Worm (Caenorhabditis elegans) whole organism, early embryonic: Measurements from ENCODE around the gene dnj-7.
A peak's percentile ranks its signal among the peaks of the same experiment; 100 is the strongest.

Experiments used
- B0310.2 ChIP-seq: sonication (generic microtip); optimal IDR thresholded peaks from 2 replicates; lab custom pipeline; 2016; ENCODE audit warnings: mild to moderate bottlenecking, missing genetic modification characterization, missing compliant biosample characterization
- F13C5.2 ChIP-seq: sonication (generic microtip); optimal IDR thresholded peaks from 2 replicates; lab custom pipeline; 2017; ENCODE audit warnings: mild to moderate bottlenecking, missing genetic modification characterization, inconsistent platforms, missing compliant biosample characterization
- aly-1 ChIP-seq: sonication (generic microtip); optimal IDR thresholded peaks from 2 replicates; lab custom pipeline; 2016; ENCODE audit warnings: missing genetic modification characterization, missing compliant biosample characterization
- ama-1 ChIP-seq: fragments of 150-350 bp; optimal IDR thresholded peaks from 2 replicates; lab custom pipeline; 2014
- ceh-13 ChIP-seq: fragments of 200-800 bp; sonication (Bioruptor generic); optimal IDR thresholded peaks from 2 replicates; lab custom pipeline; 2018; ENCODE audit warnings: mild to moderate bottlenecking, missing genetic modification characterization, missing compliant biosample characterization
- ceh-36 ChIP-seq: sonication (generic microtip); optimal IDR thresholded peaks from 2 replicates; lab custom pipeline; 2016; ENCODE audit warnings: missing genetic modification characterization, inconsistent platforms, missing compliant biosample characterization
- ets-7 ChIP-seq: sonication (generic microtip); optimal IDR thresholded peaks from 2 replicates; lab custom pipeline; 2016; ENCODE audit warnings: missing genotype, missing genetic modification characterization, missing compliant biosample characterization
- flt-1 ChIP-seq: fragments of 200-800 bp; sonication (Bioruptor generic); IDR thresholded peaks from 2 replicates; pipeline ENCODE4 v1.3.6; 2022; ENCODE audit warnings: missing genetic modification characterization, missing compliant biosample characterization
- hmbx-1 ChIP-seq: sonication (generic microtip); optimal IDR thresholded peaks from 2 replicates; lab custom pipeline; 2016; ENCODE audit warnings: mild to moderate bottlenecking, missing genetic modification characterization, missing compliant biosample characterization
- hmg-4 ChIP-seq: fragments of 200-800 bp; sonication (Bioruptor generic); optimal IDR thresholded peaks from 2 replicates; lab custom pipeline; 2018; ENCODE audit warnings: mild to moderate bottlenecking, missing genetic modification characterization, missing compliant biosample characterization
- hnd-1 ChIP-seq: sonication (generic microtip); optimal IDR thresholded peaks from 2 replicates; lab custom pipeline; 2016; ENCODE audit warnings: missing genetic modification characterization, missing compliant biosample characterization
- pes-1 ChIP-seq: fragments of 200-800 bp; sonication (Bioruptor generic); IDR thresholded peaks from 2 replicates; pipeline ENCODE4 v1.3.6; 2022; ENCODE audit warnings: missing genetic modification reagents, missing genetic modification characterization, missing compliant biosample characterization
- scrt-1 ChIP-seq: fragments of 200-800 bp; sonication (Bioruptor generic); IDR thresholded peaks from 2 replicates; pipeline ENCODE4 v1.3.6; 2022; ENCODE audit warnings: missing genetic modification characterization, missing compliant biosample characterization
- sea-1 ChIP-seq: fragments of 200-800 bp; sonication (Bioruptor generic); conservative IDR thresholded peaks from 2 replicates; pipeline ENCODE4 v1.3.6; 2022; ENCODE audit warnings: missing genetic modification characterization, missing compliant biosample characterization
- tbx-11 ChIP-seq: fragments of 200-800 bp; sonication (Bioruptor generic); IDR thresholded peaks from 2 replicates; pipeline ENCODE4 v1.3.6; 2022; ENCODE audit warnings: missing genetic modification characterization, missing compliant biosample characterization
- tbx-37 ChIP-seq: fragments of 200-800 bp; sonication (Bioruptor generic); conservative IDR thresholded peaks from 2 replicates; pipeline ENCODE4 v1.3.6; 2022; ENCODE audit warnings: missing genetic modification reagents, missing genetic modification characterization, missing compliant biosample characterization
- tra-4 ChIP-seq: sonication (generic microtip); optimal IDR thresholded peaks from 2 replicates; lab custom pipeline; 2017; ENCODE audit warnings: missing genetic modification characterization, missing compliant biosample characterization

Gene dnj-7

DNA sequence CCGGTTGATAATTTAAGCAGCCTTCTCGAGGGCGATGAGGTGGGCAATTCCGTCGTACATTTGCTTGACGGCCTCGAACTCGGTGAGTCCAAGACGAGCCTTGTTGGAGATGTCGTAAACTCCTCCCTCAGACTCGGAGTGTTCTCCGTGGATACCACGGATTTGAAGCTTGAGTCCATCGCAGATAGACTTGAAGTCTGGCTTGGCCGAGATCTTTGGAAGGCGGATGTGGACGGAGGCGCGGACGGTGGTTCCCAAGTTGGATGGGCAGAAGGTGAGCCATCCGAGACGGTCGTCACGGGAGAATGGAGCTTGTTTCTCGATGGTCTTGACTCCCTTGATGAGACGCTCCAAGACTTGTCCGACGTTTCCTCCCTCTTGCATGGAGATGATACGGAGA is 36.5 kb downstream of the dnj-7 start:
- TF ChIP-seq hmbx-1 (tag; lab: Kevin White, UChicago) (no peak), ceh-13 (no peak), F13C5.2 (tag; lab: Kevin White, UChicago) (no peak), flt-1 (GFP tag; lab: Robert Waterston, UW) (no peak), tbx-37 (GFP tag; lab: Robert Waterston, UW) (no peak), tra-4 (tag; lab: Kevin White, UChicago) (no peak), ama-1 (no peak), pes-1 (GFP tag; lab: Robert Waterston, UW) (no peak), hnd-1 (tag; lab: Kevin White, UChicago) (no peak), tbx-11 (GFP tag; lab: Robert Waterston, UW) (no peak), aly-1 (no peak), sea-1 (GFP tag; lab: Robert Waterston, UW) (no peak), B0310.2 (tag; lab: Kevin White, UChicago) (no peak), scrt-1 (GFP tag; lab: Robert Waterston, UW) (no peak), hmg-4 (GFP tag; lab: Kevin White, UChicago) (no peak), ceh-36 (tag; lab: Kevin White, UChicago) (no peak), ets-7 (no peak)

- TF ChIP-seq ceh-36 (tag; lab: Kevin White, UChicago) (peak; percentile 20), hmbx-1 (tag; lab: Kevin White, UChicago) (no peak)
These were observed 37.9 kb downstream of the dnj-7 start for ce11 chrX:7232158-7232822.

- no peak for TF ChIP-seq tra-4 (tag; lab: Kevin White, UChicago)
These were observed 39.0 kb downstream of the dnj-7 start for ce11 chrX:7233127-7234073.

DNA sequence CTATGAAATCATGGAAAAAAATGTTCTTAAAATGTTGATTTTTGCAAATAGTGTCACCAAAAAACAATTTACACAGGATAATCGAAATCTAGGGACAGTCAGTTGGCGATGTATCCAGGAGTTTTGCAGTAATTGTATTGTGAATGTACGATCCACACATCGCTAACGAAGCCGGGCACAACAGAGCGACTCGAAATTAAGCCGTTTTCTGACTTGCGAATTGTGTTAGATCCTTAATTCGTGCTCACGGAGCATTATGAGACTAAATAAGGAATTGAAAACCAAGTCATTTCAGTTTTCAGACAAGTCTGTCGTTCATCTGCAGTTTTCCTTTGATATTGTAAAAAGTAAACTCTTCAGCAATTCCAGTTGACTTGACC is 39.7 kb downstream of the dnj-7 start:
- TF ChIP-seq tbx-11 (GFP tag; lab: Robert Waterston, UW), result no peak
- no peak for TF ChIP-seq aly-1
- TF ChIP-seq ceh-36 (tag; lab: Kevin White, UChicago), result no peak
- TF ChIP-seq scrt-1 (GFP tag; lab: Robert Waterston, UW), result no peak
- TF ChIP-seq ama-1, result no peak
- no peak for TF ChIP-seq flt-1 (GFP tag; lab: Robert Waterston, UW)
- no peak for TF ChIP-seq pes-1 (GFP tag; lab: Robert Waterston, UW)
- no peak for TF ChIP-seq ceh-13

- TF ChIP-seq hmg-4 (GFP tag; lab: Kevin White, UChicago), result peak; percentile 48
- no peak for TF ChIP-seq flt-1 (GFP tag; lab: Robert Waterston, UW)
- no peak for TF ChIP-seq ceh-13
- TF ChIP-seq hmbx-1 (tag; lab: Kevin White, UChicago), result no peak
- TF ChIP-seq hnd-1 (tag; lab: Kevin White, UChicago), result no peak
- no peak for TF ChIP-seq B0310.2 (tag; lab: Kevin White, UChicago)
- TF ChIP-seq pes-1 (GFP tag; lab: Robert Waterston, UW), result no peak
These were observed 40.4 kb downstream of the dnj-7 start for ce11 chrX:7234723-7235203.

- TF ChIP-seq hmg-4 (GFP tag; lab: Kevin White, UChicago) (no peak), tbx-11 (GFP tag; lab: Robert Waterston, UW) (no peak), flt-1 (GFP tag; lab: Robert Waterston, UW) (no peak), aly-1 (no peak), ets-7 (no peak), tbx-37 (GFP tag; lab: Robert Waterston, UW) (no peak), ama-1 (no peak), ceh-13 (no peak), scrt-1 (GFP tag; lab: Robert Waterston, UW) (no peak), hmbx-1 (tag; lab: Kevin White, UChicago) (no peak), F13C5.2 (tag; lab: Kevin White, UChicago) (no peak), pes-1 (GFP tag; lab: Robert Waterston, UW) (no peak), B0310.2 (tag; lab: Kevin White, UChicago) (no peak), ceh-36 (tag; lab: Kevin White, UChicago) (no peak)
These were observed 42.4 kb downstream of the dnj-7 start for ce11 chrX:7236717-7237116.

DNA sequence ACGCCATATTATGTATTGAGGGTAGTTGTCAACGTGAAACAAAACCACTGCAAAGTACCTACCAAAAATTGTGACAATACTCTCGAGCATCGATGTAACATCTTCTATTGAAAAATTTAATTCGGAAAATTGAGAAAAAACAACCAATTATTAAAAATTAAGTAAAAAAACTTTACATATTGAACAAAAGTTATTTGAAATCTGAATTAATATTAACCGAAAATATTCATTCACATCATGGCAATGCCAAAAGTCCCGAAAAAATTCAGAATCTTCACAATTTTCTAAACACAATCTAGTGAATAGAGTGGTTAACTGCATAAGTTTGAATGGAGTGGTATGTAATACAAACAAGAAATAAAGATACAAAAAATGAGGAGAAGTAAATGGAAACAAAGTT is 44.2 kb downstream of the dnj-7 start, which contains the start of gene F46H5.3:
Gene F46H5.3, minus strand, starts transcription at position 101 of the 400 bp plus-strand sequence.
- TF ChIP-seq tra-4 (tag; lab: Kevin White, UChicago), result no peak
- TF ChIP-seq hmg-4 (GFP tag; lab: Kevin White, UChicago), result no peak
- no peak for TF ChIP-seq aly-1
- TF ChIP-seq scrt-1 (GFP tag; lab: Robert Waterston, UW), result no peak
- TF ChIP-seq hmbx-1 (tag; lab: Kevin White, UChicago), result no peak
- no peak for TF ChIP-seq F13C5.2 (tag; lab: Kevin White, UChicago)
- no peak for TF ChIP-seq sea-1 (GFP tag; lab: Robert Waterston, UW)
- no peak for TF ChIP-seq flt-1 (GFP tag; lab: Robert Waterston, UW)
- TF ChIP-seq ets-7, result no peak
- no peak for TF ChIP-seq ama-1
- TF ChIP-seq ceh-13, result no peak
